Worm (Caenorhabditis elegans) whole organism, L1 larva: Measurements from ENCODE around the gene T05A7.6.

Experiments used
- ces-1 ChIP-seq: fragments of 150-350 bp; optimal IDR thresholded peaks from 2 replicates; lab custom pipeline; 2014; ENCODE audit warnings: missing biosample characterization, missing genetic modification reagents, missing genetic modification characterization
- efl-1 ChIP-seq, 4 experiments: fragments of 150-350 bp; optimal IDR thresholded peaks in 3 of 4; peaks in 1 of 4; 1 replicate in 1 of 4; 2 replicates in 3 of 4; lab custom pipeline; 2014; ENCODE audit warnings: missing biosample characterization in 2 of 4, missing genetic modification characterization in 2 of 4, missing genetic modification reagents in 2 of 4
- fkh-4 ChIP-seq: sonication (generic microtip); optimal IDR thresholded peaks from 2 replicates; lab custom pipeline; 2016; ENCODE audit warnings: missing compliant biosample characterization, missing genetic modification characterization, borderline replicate concordance
- fos-1 ChIP-seq: fragments of 150-350 bp; optimal IDR thresholded peaks from 2 replicates; lab custom pipeline; 2014; ENCODE audit warnings: missing biosample characterization, missing genetic modification characterization
- jun-1 ChIP-seq: fragments of 150-350 bp; optimal IDR thresholded peaks from 2 replicates; lab custom pipeline; 2014; ENCODE audit warnings: missing biosample characterization, missing genetic modification reagents, missing genetic modification characterization
- lin-13 ChIP-seq: fragments of 150-350 bp; optimal IDR thresholded peaks from 2 replicates; lab custom pipeline; 2014; ENCODE audit warnings: missing biosample characterization, missing genetic modification reagents, missing genetic modification characterization
- lin-39 ChIP-seq: fragments of 150-350 bp; optimal IDR thresholded peaks from 2 replicates; lab custom pipeline; 2014; ENCODE audit warnings: missing biosample characterization, missing genetic modification reagents, missing genetic modification characterization
- nhr-19 ChIP-seq: fragments of 200-800 bp; sonication (Bioruptor generic); conservative IDR thresholded peaks from 2 replicates; pipeline ENCODE4 v1.3.6; 2022; ENCODE audit warnings: missing genetic modification characterization, missing compliant biosample characterization
- skn-1 ChIP-seq: fragments of 150-350 bp; optimal IDR thresholded peaks from 2 replicates; lab custom pipeline; 2014; ENCODE audit warnings: missing biosample characterization, missing genetic modification characterization
- tlp-1 ChIP-seq: fragments of 150-350 bp; optimal IDR thresholded peaks from 2 replicates; lab custom pipeline; 2014; ENCODE audit warnings: missing biosample characterization, missing genetic modification characterization

DNA sequence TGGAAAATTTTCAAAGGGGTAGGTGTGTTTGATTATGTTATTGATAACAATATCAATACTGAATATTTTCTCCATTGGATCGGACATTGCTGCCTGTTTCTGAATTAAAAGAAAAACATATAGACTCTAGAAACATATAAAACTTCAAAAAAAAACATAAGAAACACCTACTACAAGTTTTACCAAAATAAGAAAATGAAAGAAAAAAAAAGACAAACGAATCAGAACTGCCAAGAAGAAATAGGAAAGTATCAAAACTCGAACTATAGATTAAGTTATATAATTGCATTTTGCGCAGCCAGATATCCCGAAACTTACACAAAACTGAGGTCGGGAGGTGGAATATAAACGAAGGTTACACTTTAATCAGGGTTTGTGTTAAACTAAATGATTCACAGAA is 6.2 kb downstream of the T05A7.6 start, which contains the start of gene T05A7.11:
- no peak for TF ChIP-seq efl-1 (optimal IDR thresholded peaks at IDR 0.05; lab: Kevin White, UChicago)
- peak in 1 of 2 experiments; percentile 68 for TF ChIP-seq efl-1 (GFP tag; optimal IDR thresholded peaks at IDR 0.05 in 1 of 2; lab: Kevin White, UChicago)
- TF ChIP-seq tlp-1 (tag; lab: Kevin White, UChicago) = no peak
- no peak for TF ChIP-seq nhr-19 (GFP tag; lab: Robert Waterston, UW)
- no peak for TF ChIP-seq jun-1
- TF ChIP-seq lin-13 (GFP tag; lab: Kevin White, UChicago) = no peak
- TF ChIP-seq lin-39 (tag; lab: Kevin White, UChicago) = no peak
- no peak for TF ChIP-seq ces-1 (GFP tag; lab: Kevin White, UChicago)
- TF ChIP-seq fos-1 = no peak
- no peak for TF ChIP-seq fkh-4
- TF ChIP-seq skn-1 (tag; lab: Kevin White, UChicago) = no peak
